Worm (Caenorhabditis elegans): ENCODE results near the gene W02A2.9.

Gene W02A2.9

DNA sequence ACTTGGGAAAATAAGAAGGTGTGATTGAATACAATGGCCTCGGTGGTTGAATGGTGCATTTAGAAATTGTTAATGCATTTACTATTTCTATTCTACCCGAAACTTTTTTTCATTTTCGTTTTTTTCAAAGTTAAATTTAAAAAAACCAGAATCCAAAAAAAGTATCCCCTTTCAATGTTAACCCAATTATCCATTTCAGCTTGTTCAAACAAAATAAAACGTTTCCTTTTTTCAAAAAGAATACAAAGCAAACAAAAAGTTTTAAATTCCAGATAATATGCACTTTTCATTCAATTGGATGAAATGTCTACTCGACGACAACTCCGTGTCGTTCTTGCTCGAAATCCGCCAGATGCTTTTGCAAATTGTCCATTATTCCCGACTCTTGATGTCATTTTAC, 4.9 kb upstream of the W02A2.9 start, which contains the start of gene W02A2.5:
TSS of gene W02A2.5 (plus strand) at position 301 of the 400 bp plus-strand sequence.
- TF ChIP-seq ztf-26 (tag; optimal IDR thresholded peaks at IDR 0.05) (no peak), hmg-20 (GFP tag; IDR thresholded peaks at IDR 0.05) (no peak), ceh-40 (GFP tag; IDR thresholded peaks at IDR 0.05) (no peak), mcd-1 (GFP tag; IDR thresholded peaks at IDR 0.05) (no peak)

DNA sequence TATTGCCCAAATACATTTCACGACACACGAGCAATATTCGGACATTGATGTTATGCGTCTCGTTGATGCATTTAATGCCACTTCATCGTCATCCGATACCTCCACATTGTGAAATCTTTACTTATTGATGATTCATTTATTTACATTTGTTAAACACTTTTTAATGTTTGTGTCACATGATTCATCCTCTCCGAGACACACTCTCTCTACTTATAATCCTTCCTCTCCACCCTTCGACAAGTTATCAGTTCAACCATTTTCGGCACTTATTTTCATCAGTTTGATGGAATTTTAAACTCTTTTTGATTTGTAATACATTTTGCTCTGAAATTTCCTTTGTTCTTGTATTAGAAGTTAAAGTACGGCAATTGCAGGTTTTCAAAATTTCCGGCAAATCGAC, 1.4 kb upstream of the W02A2.9 start:
- peak; percentile 12 for TF ChIP-seq nhr-80 (tag; optimal IDR thresholded peaks at IDR 0.05)
- no peak for TF ChIP-seq nfya-2 (GFP tag; IDR thresholded peaks at IDR 0.05)
- TF ChIP-seq hrde-1 (tag; optimal IDR thresholded peaks at IDR 0.05; ENCODE audit: borderline replicate concordance) = no peak

DNA sequence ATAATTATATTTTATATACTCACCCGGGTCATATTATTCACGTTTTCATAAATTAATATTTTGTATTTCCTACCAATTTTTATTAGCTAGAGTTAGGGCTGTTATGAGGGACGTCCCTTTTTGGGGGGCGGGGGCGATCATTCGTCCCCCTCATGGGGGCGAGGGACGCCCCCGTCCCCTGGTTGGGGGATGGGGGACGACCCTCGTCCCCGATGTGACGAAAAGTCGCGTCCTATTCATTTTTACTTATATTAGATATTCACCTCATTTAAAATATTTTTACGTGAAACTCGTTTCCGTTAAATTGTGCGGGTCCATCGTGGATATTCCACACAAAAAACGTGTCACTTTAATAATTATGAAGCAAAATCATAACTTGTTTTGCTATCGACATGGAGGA, 1.1 kb downstream of the W02A2.9 start, which contains the start of gene W02A2.12:
TSS of gene W02A2.12 (minus strand) at position 240 of the 400 bp plus-strand sequence.
- no peak for TF ChIP-seq B0019.2 (GFP tag; conservative IDR thresholded peaks at IDR 0.05)
- TF ChIP-seq F10E7.11 (tag; optimal IDR thresholded peaks at IDR 0.05) = peak; percentile 19
- peak; percentile 47; the same call in 1 of the 2 replicates for TF ChIP-seq ekl-4 (GFP tag; IDR thresholded peaks at IDR 0.05)
- no peak for TF ChIP-seq B0035.1 (tag; optimal IDR thresholded peaks at IDR 0.05)
- no peak for TF ChIP-seq F39B2.1 (GFP tag; IDR thresholded peaks at IDR 0.05)
- no peak for TF ChIP-seq K12H6.12 (tag; optimal IDR thresholded peaks at IDR 0.05)
- no peak for TF ChIP-seq Y79H2A.3 (GFP tag; conservative IDR thresholded peaks at IDR 0.05)
- TF ChIP-seq attf-3 (GFP tag; conservative IDR thresholded peaks at IDR 0.05) = no peak
- peak; percentile 72 for TF ChIP-seq athp-1 (tag; optimal IDR thresholded peaks at IDR 0.05)
- TF ChIP-seq die-1 (tag; optimal IDR thresholded peaks at IDR 0.05) = no peak
- TF ChIP-seq hmg-1.2 (GFP tag; IDR thresholded peaks at IDR 0.05) = no peak
- 0 out of 2 replicates have a peak, but pooled peaks have one; percentile 25 for TF ChIP-seq madf-3 (GFP tag; IDR thresholded peaks at IDR 0.05)
- no peak for TF ChIP-seq mxl-1 (tag; optimal IDR thresholded peaks at IDR 0.05)
- no peak for TF ChIP-seq ZK185.1 (tag; optimal IDR thresholded peaks at IDR 0.05; ENCODE audit: poor library complexity, severe bottlenecking)
- TF ChIP-seq sptf-2 (GFP tag; optimal IDR thresholded peaks at IDR 0.05) = no peak
- 0 out of 2 replicates have a peak, but pooled peaks have one; percentile 63 for TF ChIP-seq aptf-3 (GFP tag; IDR thresholded peaks at IDR 0.05)
- 0 out of 2 replicates have a peak, but pooled peaks have one; percentile 46 for TF ChIP-seq Y53G8AR.9 (GFP tag; conservative IDR thresholded peaks at IDR 0.05)
- no peak for TF ChIP-seq B0261.1 (tag; optimal IDR thresholded peaks at IDR 0.05)
- peak; percentile 72 for TF ChIP-seq attf-6 (GFP tag; IDR thresholded peaks at IDR 0.05)
- peak; percentile 38; the same call in 1 of the 2 replicates for TF ChIP-seq pbrm-1 (GFP tag; IDR thresholded peaks at IDR 0.05)
- no peak for TF ChIP-seq F49E8.2 (tag; optimal IDR thresholded peaks at IDR 0.05; ENCODE audit: insufficient read depth)
- TF ChIP-seq chd-7 (tag; optimal IDR thresholded peaks at IDR 0.05) = peak; percentile 34
- TF ChIP-seq ama-1 (optimal IDR thresholded peaks at IDR 0.05) = no peak
- TF ChIP-seq ama-1 (GFP tag; optimal IDR thresholded peaks at IDR 0.05) = no peak
- TF ChIP-seq madf-6 (GFP tag; IDR thresholded peaks at IDR 0.05) = peak; percentile 42; the same call in 1 of the 2 replicates
- TF ChIP-seq B0336.3 (GFP tag; IDR thresholded peaks at IDR 0.05) = no peak
- TF ChIP-seq nhr-120 (GFP tag; IDR thresholded peaks at IDR 0.05) = no peak
- no peak for TF ChIP-seq snpc-1.1 (tag; optimal IDR thresholded peaks at IDR 0.05; ENCODE audit: insufficient read depth)
- TF ChIP-seq snpc-4 (GFP tag; optimal IDR thresholded peaks at IDR 0.05) = no peak
- TF ChIP-seq snpc-4 (tag; optimal IDR thresholded peaks at IDR 0.05) = peak in 1 of 4 experiments; percentile 18
- no peak for TF ChIP-seq cebp-1 (GFP tag; IDR thresholded peaks at IDR 0.05)
- TF ChIP-seq cebp-1 (tag; optimal IDR thresholded peaks at IDR 0.05) = peak; percentile 25
- TF ChIP-seq bed-2 (GFP tag; IDR thresholded peaks at IDR 0.05) = no peak
- no peak for TF ChIP-seq ztf-18 (tag; optimal IDR thresholded peaks at IDR 0.05)
- no peak for TF ChIP-seq sdz-38 (tag; optimal IDR thresholded peaks at IDR 0.05)
- no peak for TF ChIP-seq hlh-26 (GFP tag; conservative IDR thresholded peaks at IDR 0.05)
- TF ChIP-seq C17E4.6 (GFP tag; IDR thresholded peaks at IDR 0.05) = no peak
- no peak for TF ChIP-seq unc-130 (GFP tag; optimal IDR thresholded peaks at IDR 0.05)
- no peak for TF ChIP-seq sea-2 (GFP tag; IDR thresholded peaks at IDR 0.05)
- TF ChIP-seq egl-44 (GFP tag; IDR thresholded peaks at IDR 0.05) = no peak
